Worm (Caenorhabditis elegans) whole organism, midembryonic: ENCODE data around the gene ZK899.3.
"Not testable (repeated sequence)": the region's sequence is repeated elsewhere in the genome, so short reads cannot be mapped to it uniquely, and the experiment has no call there.

ENCODE experiments used
- T22C8.4 ChIP-seq: fragments of 200-800 bp; sonication (Bioruptor generic); IDR thresholded peaks from 2 replicates; pipeline ENCODE4 v1.3.6; 2022; ENCODE audit warnings: missing genetic modification characterization, missing compliant biosample characterization
- cog-1 ChIP-seq: sonication (generic microtip); optimal IDR thresholded peaks from 2 replicates; lab custom pipeline; 2016; ENCODE audit warnings: missing genetic modification characterization, missing compliant biosample characterization
- flt-1 ChIP-seq: fragments of 200-800 bp; sonication (Bioruptor generic); IDR thresholded peaks from 2 replicates; pipeline ENCODE4 v1.3.6; 2022; ENCODE audit warnings: missing genetic modification characterization, missing compliant biosample characterization
- klf-2 ChIP-seq: fragments of 200-800 bp; sonication (Bioruptor generic); conservative IDR thresholded peaks from 2 replicates; pipeline ENCODE4 v1.3.6; 2022; ENCODE audit warnings: missing genetic modification reagents, missing genetic modification characterization, missing compliant biosample characterization
- med-1 ChIP-seq: sonication (generic microtip); optimal IDR thresholded peaks from 2 replicates; lab custom pipeline; 2017; ENCODE audit warnings: missing genetic modification characterization, mild to moderate bottlenecking, missing compliant biosample characterization, antibody characterized with exemption, missing genetic modification reagents; ENCODE audit not compliant: insufficient read depth
- ref-1 ChIP-seq: fragments of 200-800 bp; sonication (Bioruptor generic); conservative IDR thresholded peaks from 2 replicates; pipeline ENCODE4 v1.3.6; 2022; ENCODE audit warnings: missing genetic modification reagents, missing genetic modification characterization, missing compliant biosample characterization
- tab-1 ChIP-seq: fragments of 200-800 bp; sonication (Bioruptor generic); IDR thresholded peaks from 2 replicates; pipeline ENCODE4 v1.3.6; 2022; ENCODE audit warnings: missing genetic modification characterization, missing compliant biosample characterization
- ztf-23 ChIP-seq: fragments of 200-800 bp; sonication (Bioruptor generic); IDR thresholded peaks from 2 replicates; pipeline ENCODE4 v1.3.6; 2022; ENCODE audit warnings: missing genetic modification reagents, missing genetic modification characterization, missing compliant biosample characterization
- ztf-29 ChIP-seq: fragments of 200-800 bp; sonication (Bioruptor generic); IDR thresholded peaks from 2 replicates; pipeline ENCODE4 v1.3.6; 2022; ENCODE audit warnings: missing genetic modification reagents, missing genetic modification characterization, missing compliant biosample characterization

Gene ZK899.3

DNA sequence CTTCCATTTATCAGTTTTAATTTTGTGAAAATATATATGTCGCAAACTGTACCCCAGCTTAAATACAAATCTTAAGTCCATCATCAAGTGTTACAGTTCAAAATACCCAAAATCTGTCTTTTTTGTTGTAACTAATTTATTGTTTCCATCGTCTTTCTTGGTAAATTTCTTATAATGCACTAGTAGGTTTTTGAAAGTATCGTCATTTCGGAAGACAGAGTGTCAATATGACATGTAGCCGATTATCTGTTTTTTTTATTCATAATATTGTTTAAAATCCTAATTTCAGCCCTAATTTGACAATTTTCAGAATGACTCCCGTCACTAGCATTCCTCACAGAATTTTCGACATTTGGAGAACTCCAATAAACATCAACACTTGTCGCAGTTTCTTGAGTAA is 10.1 kb downstream of the ZK899.3 start, which contains the start of gene ZK899.6:
Gene ZK899.6, plus strand, starts transcription at position 301 of the 400 bp plus-strand sequence.
- not testable (repeated sequence) for TF ChIP-seq ztf-23; T22C8.4 (GFP tag; lab: Robert Waterston, UW); klf-2 (GFP tag; lab: Robert Waterston, UW)

DNA sequence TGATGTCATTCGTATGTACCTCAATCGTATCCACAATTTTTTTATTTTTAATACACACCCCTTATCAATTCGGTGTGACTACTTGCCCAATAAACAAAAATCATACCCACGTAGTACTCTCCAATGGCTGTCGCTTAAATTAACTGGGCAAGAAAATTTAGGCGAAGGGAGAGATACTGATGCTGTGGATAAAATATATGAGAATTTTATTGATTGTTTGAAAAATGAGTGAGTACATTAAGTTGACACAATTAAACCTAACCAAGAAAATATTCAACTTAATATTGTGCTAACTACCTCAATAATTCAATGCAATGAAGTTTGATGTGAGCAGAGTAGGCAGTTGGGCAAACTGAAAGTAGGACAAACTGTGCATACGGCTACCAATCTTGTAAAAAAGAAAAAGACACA is 12.8 kb downstream of the ZK899.3 start:
- peak; percentile 70; the same call in 1 of the 2 replicates for TF ChIP-seq flt-1 (GFP tag; lab: Robert Waterston, UW)
- peak; percentile 97 for TF ChIP-seq cog-1 (tag; lab: Kevin White, UChicago)
- no peak for TF ChIP-seq ref-1
- TF ChIP-seq klf-2 (GFP tag; lab: Robert Waterston, UW), result no peak
- peak; percentile 79 for TF ChIP-seq ztf-23
- TF ChIP-seq T22C8.4 (GFP tag; lab: Robert Waterston, UW), result peak; percentile 98

DNA sequence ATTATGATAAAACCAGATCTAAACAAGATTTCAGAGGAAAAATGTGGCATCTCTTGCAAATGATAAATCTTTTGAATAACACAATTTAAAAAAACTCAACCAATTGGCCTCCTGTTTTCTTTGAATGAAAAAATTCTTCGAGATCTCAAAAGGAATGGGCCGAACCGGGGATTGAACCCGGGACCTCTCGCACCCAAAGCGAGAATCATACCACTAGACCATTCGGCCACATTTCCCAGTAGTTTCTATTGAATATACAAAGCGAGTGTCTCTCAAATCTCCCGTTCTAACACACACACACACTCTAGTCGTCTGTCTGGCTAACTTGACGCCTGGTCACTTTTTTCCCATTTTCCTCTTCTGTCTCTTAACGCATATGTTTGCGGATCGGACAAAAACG is 14.6 kb downstream of the ZK899.3 start:
- TF ChIP-seq ztf-23 (peak; percentile 94), ref-1 (peak; percentile 87), klf-2 (GFP tag; lab: Robert Waterston, UW) (peak; percentile 90), flt-1 (GFP tag; lab: Robert Waterston, UW) (peak; percentile 97), cog-1 (tag; lab: Kevin White, UChicago) (peak; percentile 84), ztf-29 (GFP tag; lab: Robert Waterston, UW) (peak; percentile 92), tab-1 (GFP tag; lab: Robert Waterston, UW) (peak; percentile 94), med-1 (peak; percentile 75), T22C8.4 (GFP tag; lab: Robert Waterston, UW) (peak; percentile 91)

DNA sequence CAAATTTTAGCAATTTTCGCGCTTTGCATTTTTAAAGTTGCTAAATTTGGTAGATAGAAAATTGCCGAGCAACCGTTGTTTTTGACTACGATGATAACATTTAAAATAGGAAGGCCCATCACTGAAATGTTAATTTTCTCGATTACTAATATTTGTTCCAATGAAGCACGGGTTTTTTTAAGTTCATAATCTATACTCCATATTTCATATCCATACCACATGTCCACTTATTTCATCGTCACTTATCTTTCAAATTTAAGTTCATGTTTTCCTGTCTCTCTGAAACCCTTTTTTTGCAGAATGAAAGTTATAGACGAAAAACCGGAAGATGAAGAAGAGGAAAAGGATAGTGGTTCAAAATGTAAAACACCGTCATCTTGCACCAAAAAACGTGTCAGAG is 19.2 kb downstream of the ZK899.3 start, which contains the start of gene gap-2:
Gene gap-2, plus strand, starts transcription at position 301 of the 400 bp plus-strand sequence.
- TF ChIP-seq cog-1 (tag; lab: Kevin White, UChicago) (no peak), ztf-23 (no peak), flt-1 (GFP tag; lab: Robert Waterston, UW) (no peak), T22C8.4 (GFP tag; lab: Robert Waterston, UW) (no peak), ref-1 (no peak), klf-2 (GFP tag; lab: Robert Waterston, UW) (no peak), med-1 (no peak), ztf-29 (GFP tag; lab: Robert Waterston, UW) (no peak), tab-1 (GFP tag; lab: Robert Waterston, UW) (no peak)

DNA sequence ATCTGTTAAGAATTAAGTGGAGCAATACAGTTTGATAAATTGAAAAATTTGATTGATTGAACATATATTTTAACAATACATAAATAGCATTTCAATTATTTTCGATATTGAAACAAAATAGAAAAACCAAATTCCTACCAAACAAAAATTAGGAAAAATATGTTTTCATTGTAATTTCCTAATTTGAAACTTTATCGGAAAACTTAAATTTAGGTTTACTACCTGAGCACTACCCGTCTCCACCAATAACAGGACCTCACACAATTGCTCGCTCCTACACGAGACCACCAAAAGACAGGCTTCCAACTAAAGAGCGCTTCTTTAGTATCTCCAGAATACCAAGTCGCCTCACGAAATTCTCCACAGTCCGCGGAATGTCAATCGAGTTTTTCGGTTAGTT is 23.8 kb downstream of the ZK899.3 start:
- TF ChIP-seq T22C8.4 (GFP tag; lab: Robert Waterston, UW) (no peak), ztf-23 (no peak), klf-2 (GFP tag; lab: Robert Waterston, UW) (no peak), ref-1 (no peak), ztf-29 (GFP tag; lab: Robert Waterston, UW) (no peak), flt-1 (GFP tag; lab: Robert Waterston, UW) (no peak), cog-1 (tag; lab: Kevin White, UChicago) (no peak), med-1 (no peak), tab-1 (GFP tag; lab: Robert Waterston, UW) (no peak)

DNA sequence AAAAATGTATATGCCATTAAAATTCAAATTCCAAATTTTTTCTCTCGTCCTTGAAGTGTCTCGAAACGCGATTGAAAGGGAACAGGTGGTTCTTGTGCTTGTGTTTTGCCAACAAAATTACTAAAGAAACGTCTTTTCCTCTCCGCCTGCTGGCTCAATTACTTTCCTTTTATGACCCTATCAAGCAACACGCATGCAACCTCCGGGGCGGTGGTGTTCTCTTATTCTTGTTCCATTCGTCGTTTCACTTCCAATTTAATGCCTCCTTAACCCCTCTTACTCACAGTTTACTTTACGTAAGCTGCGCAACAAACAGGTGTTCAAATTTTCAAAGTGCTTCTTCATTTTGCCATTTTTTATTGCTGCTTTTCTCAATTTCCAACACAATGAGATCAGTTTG is 30.8 kb downstream of the ZK899.3 start:
- no peak for TF ChIP-seq flt-1 (GFP tag; lab: Robert Waterston, UW)
- TF ChIP-seq ztf-29 (GFP tag; lab: Robert Waterston, UW), result no peak

DNA sequence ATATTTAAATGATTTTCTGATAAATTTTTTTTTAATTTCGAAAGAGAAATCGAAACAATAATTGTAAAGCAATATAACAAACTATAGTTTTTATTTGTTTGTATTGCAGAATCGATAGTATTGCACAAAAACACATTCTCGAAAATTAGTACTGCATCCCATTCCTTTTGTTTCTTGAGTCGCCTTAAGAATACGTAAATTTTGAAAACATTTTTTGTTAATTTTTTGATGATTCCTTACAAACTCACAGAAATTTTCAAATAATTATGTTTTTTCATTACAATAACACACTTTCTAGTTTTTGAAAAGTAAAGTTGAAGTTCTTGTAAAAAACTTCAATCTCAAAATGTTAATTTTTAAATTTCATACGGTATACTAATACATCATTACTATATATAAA is 33.2 kb downstream of the ZK899.3 start:
- no peak for TF ChIP-seq klf-2 (GFP tag; lab: Robert Waterston, UW)
- no peak for TF ChIP-seq cog-1 (tag; lab: Kevin White, UChicago)
- TF ChIP-seq tab-1 (GFP tag; lab: Robert Waterston, UW), result no peak
- no peak for TF ChIP-seq T22C8.4 (GFP tag; lab: Robert Waterston, UW)
- no peak for TF ChIP-seq ref-1
- no peak for TF ChIP-seq flt-1 (GFP tag; lab: Robert Waterston, UW)
- TF ChIP-seq ztf-29 (GFP tag; lab: Robert Waterston, UW), result no peak
- TF ChIP-seq med-1, result no peak
- no peak for TF ChIP-seq ztf-23

DNA sequence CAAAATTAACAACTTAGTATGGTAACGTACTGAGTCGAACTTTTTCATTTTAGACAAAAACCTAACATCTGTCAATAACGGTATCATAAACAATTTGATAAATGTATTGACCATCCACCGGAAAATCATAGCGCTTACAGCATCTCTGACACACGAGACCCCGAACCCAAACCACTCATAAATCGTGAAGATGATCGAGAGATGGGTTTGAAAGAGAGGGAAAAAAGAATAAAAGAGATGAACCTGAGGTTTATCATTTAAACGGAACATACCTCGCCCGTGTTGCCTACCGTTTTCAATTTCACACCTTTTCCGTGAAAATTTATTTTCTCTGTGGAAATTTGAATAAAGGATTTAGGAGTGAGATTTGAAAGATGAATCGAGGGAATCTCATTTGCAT is 36.6 kb downstream of the ZK899.3 start:
- TF ChIP-seq ztf-29 (GFP tag; lab: Robert Waterston, UW) (no peak), T22C8.4 (GFP tag; lab: Robert Waterston, UW) (no peak), tab-1 (GFP tag; lab: Robert Waterston, UW) (no peak), ref-1 (no peak), cog-1 (tag; lab: Kevin White, UChicago) (no peak), med-1 (no peak), flt-1 (GFP tag; lab: Robert Waterston, UW) (no peak), klf-2 (GFP tag; lab: Robert Waterston, UW) (no peak), ztf-23 (no peak)

DNA sequence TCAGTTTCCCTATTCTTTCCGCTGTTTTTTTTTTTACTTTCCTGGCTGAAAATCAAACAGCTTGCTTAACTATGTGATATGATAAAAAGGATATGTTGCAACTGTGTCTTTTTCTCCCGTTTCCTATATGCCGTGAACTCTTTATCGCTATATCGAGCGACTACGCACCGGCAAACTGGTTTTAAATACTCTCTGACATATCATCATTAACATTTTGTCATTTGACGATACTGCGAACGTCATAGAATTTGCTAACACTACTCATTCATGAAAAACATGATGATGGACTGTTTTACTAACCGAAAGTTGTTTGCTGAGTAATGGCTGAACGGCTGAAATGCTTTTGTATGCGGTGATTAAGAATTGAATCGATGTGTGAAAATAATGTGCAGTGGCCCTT is 38.5 kb downstream of the ZK899.3 start:
- TF ChIP-seq cog-1 (tag; lab: Kevin White, UChicago) (no peak), T22C8.4 (GFP tag; lab: Robert Waterston, UW) (no peak), ztf-29 (GFP tag; lab: Robert Waterston, UW) (no peak), klf-2 (GFP tag; lab: Robert Waterston, UW) (no peak), flt-1 (GFP tag; lab: Robert Waterston, UW) (no peak), tab-1 (GFP tag; lab: Robert Waterston, UW) (no peak), ref-1 (no peak), ztf-23 (no peak), med-1 (no peak)

DNA sequence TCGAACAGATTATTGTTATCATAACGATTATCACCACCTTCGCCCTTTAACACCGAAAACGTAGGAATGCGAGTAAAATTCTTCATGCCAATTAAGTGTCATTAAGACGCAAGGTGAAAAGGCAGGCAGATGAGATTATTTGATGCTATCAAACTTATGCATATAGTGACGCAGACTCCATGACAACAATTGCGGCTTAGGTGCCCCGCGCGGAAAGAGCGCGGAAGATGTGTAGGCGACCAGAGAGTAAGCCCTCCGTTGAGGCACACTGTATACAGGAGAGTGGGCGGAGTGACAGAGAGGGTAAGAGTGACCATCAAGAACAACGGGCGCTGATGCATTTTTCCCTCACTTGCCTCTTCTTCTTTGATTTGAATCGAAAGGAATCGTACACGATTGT is 41.7 kb downstream of the ZK899.3 start:
- TF ChIP-seq ztf-29 (GFP tag; lab: Robert Waterston, UW) (peak; percentile 86), cog-1 (tag; lab: Kevin White, UChicago) (no peak), tab-1 (GFP tag; lab: Robert Waterston, UW) (no peak), klf-2 (GFP tag; lab: Robert Waterston, UW) (no peak), ref-1 (no peak)
